Worm (Caenorhabditis elegans) whole organism, L4 larva: Measurements from ENCODE around the gene B0416.7.
"Not testable (repeated sequence)": the region's sequence is repeated elsewhere in the genome, so short reads cannot be mapped to it uniquely, and the experiment has no call there.

ENCODE experiments used
- F10B5.3 ChIP-seq: sonication (generic microtip); optimal IDR thresholded peaks from 2 replicates; lab custom pipeline; 2016; ENCODE audit warnings: mild to moderate bottlenecking, missing genetic modification characterization, missing compliant biosample characterization
- F49E8.2 ChIP-seq: sonication (generic microtip); optimal IDR thresholded peaks from 2 replicates; lab custom pipeline; 2016; ENCODE audit warnings: missing compliant biosample characterization, mild to moderate bottlenecking, missing genetic modification characterization, borderline replicate concordance
- T26A8.4 ChIP-seq: fragments of 200-800 bp; sonication (Bioruptor generic); IDR thresholded peaks from 2 replicates; pipeline ENCODE4 v1.3.6; 2022; ENCODE audit warnings: missing genetic modification characterization, missing compliant biosample characterization
- Y105C5A.15 ChIP-seq: fragments of 200-800 bp; sonication (Bioruptor generic); IDR thresholded peaks from 2 replicates; pipeline ENCODE4 v1.3.6; 2022; ENCODE audit warnings: missing genetic modification characterization, missing compliant biosample characterization
- Y48G9A.11 ChIP-seq: fragments of 200-800 bp; sonication (Bioruptor generic); IDR thresholded peaks from 2 replicates; pipeline ENCODE4 v1.3.6; 2022; ENCODE audit warnings: missing genetic modification reagents, missing genetic modification characterization, missing compliant biosample characterization
- ZK546.5 ChIP-seq, 2 experiments: sonication (generic microtip); optimal IDR thresholded peaks; 2 replicates each; lab custom pipeline; 2017; ENCODE audit warnings: missing biosample characterization in 2 of 2, missing genetic modification characterization in 2 of 2
- arid-1 ChIP-seq: fragments of 200-800 bp; sonication (Bioruptor generic); conservative IDR thresholded peaks from 2 replicates; pipeline ENCODE4 v1.3.6; 2022; ENCODE audit warnings: missing genetic modification reagents, missing genetic modification characterization, missing compliant biosample characterization
- ceh-32 ChIP-seq: sonication (generic microtip); optimal IDR thresholded peaks from 2 replicates; lab custom pipeline; 2016; ENCODE audit warnings: mild to moderate bottlenecking, missing genetic modification characterization, missing compliant biosample characterization; ENCODE audit not compliant: poor library complexity
- cey-2 ChIP-seq: sonication (generic microtip); optimal IDR thresholded peaks from 3 replicates; lab custom pipeline; 2017; ENCODE audit warnings: missing genetic modification characterization, mild to moderate bottlenecking, missing compliant biosample characterization, antibody characterized with exemption, borderline replicate concordance; ENCODE audit not compliant: insufficient read depth
- daf-8 ChIP-seq: fragments of 200-800 bp; sonication (Bioruptor generic); IDR thresholded peaks from 2 replicates; pipeline ENCODE4 v1.3.6; 2022; ENCODE audit warnings: missing genetic modification characterization, missing compliant biosample characterization
- dmd-8 ChIP-seq: fragments of 200-800 bp; sonication (Bioruptor generic); IDR thresholded peaks from 2 replicates; pipeline ENCODE4 v1.3.6; 2022; ENCODE audit warnings: missing genetic modification characterization, missing compliant biosample characterization
- dpl-1 ChIP-seq: fragments of 150-350 bp; optimal IDR thresholded peaks from 2 replicates; lab custom pipeline; 2014; ENCODE audit warnings: missing biosample characterization, missing genetic modification reagents, missing genetic modification characterization
- duxl-1 ChIP-seq: sonication (generic microtip); optimal IDR thresholded peaks from 2 replicates; lab custom pipeline; 2016; ENCODE audit warnings: mild to moderate bottlenecking, missing genetic modification characterization, moderate library complexity, missing compliant biosample characterization; ENCODE audit not compliant: poor library complexity
- egl-27 ChIP-seq: sonication (generic microtip); optimal IDR thresholded peaks from 3 replicates; lab custom pipeline; 2017; ENCODE audit warnings: missing biosample characterization, missing genetic modification reagents, missing genetic modification characterization
- egl-43 ChIP-seq: fragments of 200-800 bp; sonication (Bioruptor generic); IDR thresholded peaks from 2 replicates; pipeline ENCODE4 v1.3.6; 2022; ENCODE audit warnings: missing genetic modification reagents, missing genetic modification characterization, missing compliant biosample characterization
- hmg-1.1 ChIP-seq: fragments of 200-800 bp; sonication (Bioruptor generic); IDR thresholded peaks from 2 replicates; pipeline ENCODE4 v1.3.6; 2022; ENCODE audit warnings: missing genetic modification reagents, missing genetic modification characterization, missing compliant biosample characterization
- lin-1 ChIP-seq: fragments of 200-800 bp; sonication (Bioruptor generic); IDR thresholded peaks from 2 replicates; pipeline ENCODE4 v1.3.6; 2022; ENCODE audit warnings: missing genetic modification reagents, missing genetic modification characterization, missing compliant biosample characterization
- lsy-2 ChIP-seq, 2 experiments: fragments of 150-350 bp in 1 of 2; sonication (generic microtip) in 1 of 2; optimal IDR thresholded peaks; 2 replicates each; lab custom pipeline; 2014 to 2017; ENCODE audit warnings: missing biosample characterization in 2 of 2, missing genetic modification characterization in 2 of 2
- nhr-10 ChIP-seq: fragments of 150-350 bp; optimal IDR thresholded peaks from 2 replicates; lab custom pipeline; 2014; ENCODE audit warnings: missing biosample characterization, missing genetic modification characterization
- nhr-102 ChIP-seq: sonication (generic microtip); optimal IDR thresholded peaks from 2 replicates; lab custom pipeline; 2016; ENCODE audit warnings: mild to moderate bottlenecking, missing genetic modification characterization, moderate library complexity, missing compliant biosample characterization
- nhr-111 ChIP-seq: fragments of 200-800 bp; sonication (Bioruptor generic); optimal IDR thresholded peaks from 2 replicates; lab custom pipeline; 2018; ENCODE audit warnings: mild to moderate bottlenecking, missing genetic modification characterization, missing compliant biosample characterization
- nhr-25 ChIP-seq: sonication (generic microtip); optimal IDR thresholded peaks from 2 replicates; lab custom pipeline; 2017; ENCODE audit warnings: missing genetic modification characterization, mild to moderate bottlenecking, missing compliant biosample characterization, antibody characterized with exemption, moderate library complexity, borderline replicate concordance; ENCODE audit not compliant: insufficient read depth
- nhr-41 ChIP-seq: fragments of 200-800 bp; sonication (Bioruptor generic); IDR thresholded peaks from 2 replicates; pipeline ENCODE4 v1.3.6; 2022; ENCODE audit warnings: missing genetic modification reagents, missing genetic modification characterization, missing compliant biosample characterization
- nhr-6 ChIP-seq: fragments of 150-350 bp; optimal IDR thresholded peaks from 2 replicates; lab custom pipeline; 2014; ENCODE audit warnings: missing biosample characterization, missing genetic modification characterization
- nhr-76 ChIP-seq: fragments of 150-350 bp; optimal IDR thresholded peaks from 2 replicates; lab custom pipeline; 2014; ENCODE audit warnings: missing biosample characterization, missing genetic modification characterization
- nhr-77 ChIP-seq: fragments of 150-350 bp; optimal IDR thresholded peaks from 2 replicates; lab custom pipeline; 2014; ENCODE audit warnings: missing biosample characterization, missing genetic modification characterization
- pha-4 ChIP-seq, 2 experiments: fragments of 150-350 bp in 1 of 2; fragments of 200-800 bp in 1 of 2; sonication (Bioruptor generic) in 1 of 2; IDR thresholded peaks in 1 of 2; optimal IDR thresholded peaks in 1 of 2; 2 replicates each; pipeline versions ENCODE4 v1.3.6 to Lab custom; 2014 to 2022; ENCODE audit warnings: missing genetic modification characterization in 2 of 2, missing genetic modification reagents in 2 of 2, missing biosample characterization in 1 of 2, missing compliant biosample characterization in 1 of 2
- php-3 ChIP-seq: fragments of 200-800 bp; sonication (Bioruptor generic); IDR thresholded peaks from 2 replicates; pipeline ENCODE4 v1.3.6; 2022; ENCODE audit warnings: missing genetic modification reagents, missing genetic modification characterization, missing compliant biosample characterization
- pqm-1 ChIP-seq: sonication (generic microtip); optimal IDR thresholded peaks from 2 replicates; lab custom pipeline; 2017; ENCODE audit warnings: missing biosample characterization, missing genetic modification characterization
- snpc-1.2 ChIP-seq: fragments of 200-800 bp; sonication (Bioruptor generic); IDR thresholded peaks from 2 replicates; pipeline ENCODE4 v1.3.6; 2022; ENCODE audit warnings: missing genetic modification reagents, missing genetic modification characterization, missing compliant biosample characterization
- snpc-4 ChIP-seq: fragments of 150-350 bp; optimal IDR thresholded peaks from 2 replicates; lab custom pipeline; 2014; ENCODE audit warnings: missing biosample characterization, missing genetic modification characterization
- zfp-3 ChIP-seq: fragments of 200-800 bp; sonication (Bioruptor generic); conservative IDR thresholded peaks from 2 replicates; pipeline ENCODE4 v1.3.6; 2022; ENCODE audit warnings: missing genetic modification reagents, missing genetic modification characterization, missing compliant biosample characterization
- zip-11 ChIP-seq: fragments of 200-800 bp; sonication (Bioruptor generic); IDR thresholded peaks from 2 replicates; pipeline ENCODE4 v1.3.6; 2022; ENCODE audit warnings: missing genetic modification characterization, missing compliant biosample characterization

The B0416.7 gene

DNA sequence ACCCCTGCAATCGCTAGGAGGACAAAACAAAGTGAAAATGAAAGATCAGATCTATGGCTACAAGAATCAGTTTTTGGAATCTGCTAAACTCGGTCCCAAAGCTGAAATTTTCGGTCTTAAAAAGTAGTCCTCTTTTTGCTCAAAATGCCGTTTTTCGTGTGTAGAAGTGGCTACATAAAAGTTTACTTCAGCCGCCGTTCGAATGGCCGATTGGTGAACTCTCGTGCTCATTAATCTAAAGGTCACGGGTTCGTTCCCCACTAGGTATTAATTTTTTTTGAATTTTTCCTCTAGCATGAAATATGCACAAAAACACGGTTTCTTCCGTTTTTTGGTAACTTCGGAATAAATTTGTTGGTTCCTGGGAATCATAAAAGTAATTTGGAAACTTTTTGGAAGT, 28.0 kb upstream of the B0416.7 start:
- TF ChIP-seq nhr-41 (peak; percentile 32; the same call in 1 of the 2 replicates), snpc-1.2 (GFP tag; lab: Robert Waterston, UW) (peak; percentile 84), dmd-8 (GFP tag; lab: Robert Waterston, UW) (peak; percentile 75; the same call in 1 of the 2 replicates), Y48G9A.11 (GFP tag; lab: Robert Waterston, UW) (peak; percentile 52; the same call in 1 of the 2 replicates), pha-4 (GFP tag; IDR thresholded peaks at IDR 0.05; lab: Robert Waterston, UW) (peak; percentile 62; the same call in 1 of the 2 replicates), lin-1 (0 out of 2 replicates have a peak, but pooled peaks have one; percentile 15)
- TF ChIP-seq pha-4 (tag; optimal IDR thresholded peaks at IDR 0.05; lab: Kevin White, UChicago) = not testable (repeated sequence)
- TF ChIP-seq, all 104 proteins: peak for 6; not testable (repeated sequence) for 98

DNA sequence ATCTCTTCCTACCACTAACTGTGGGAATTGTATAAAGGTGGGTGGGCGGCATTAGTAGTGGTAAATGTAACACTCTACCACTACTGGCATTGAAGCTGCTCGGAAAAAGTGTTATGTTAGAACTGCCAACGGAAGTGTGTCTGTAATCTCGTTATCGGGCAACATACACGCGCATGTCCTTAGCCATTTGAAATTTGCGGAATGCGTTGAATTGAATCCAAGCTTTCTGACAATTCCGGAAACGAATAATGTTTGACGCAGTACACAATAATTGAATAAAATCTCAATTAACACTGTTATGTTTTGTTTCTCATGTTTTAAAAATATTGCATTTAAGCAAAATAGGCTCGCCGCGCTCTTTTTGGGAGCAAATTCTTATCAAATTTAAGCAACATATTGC, 27.2 kb upstream of the B0416.7 start:
- no peak for TF ChIP-seq nhr-102 (tag; lab: Kevin White, UChicago)
- TF ChIP-seq egl-27 (tag; lab: Kevin White, UChicago) = no peak
- no peak for TF ChIP-seq F10B5.3 (tag; lab: Kevin White, UChicago)
- TF ChIP-seq nhr-77 (tag; lab: Kevin White, UChicago) = no peak
- no peak for TF ChIP-seq daf-8 (GFP tag; lab: Robert Waterston, UW)
- no peak for TF ChIP-seq nhr-10 (tag; lab: Kevin White, UChicago)
- TF ChIP-seq nhr-6 (tag; lab: Kevin White, UChicago) = no peak
- no peak for TF ChIP-seq zip-11 (GFP tag; lab: Robert Waterston, UW)
- TF ChIP-seq hmg-1.1 (GFP tag; lab: Robert Waterston, UW) = no peak
- TF ChIP-seq Y105C5A.15 (GFP tag; lab: Robert Waterston, UW) = no peak
- TF ChIP-seq cey-2 (tag; lab: Kevin White, UChicago) = no peak
- TF ChIP-seq zfp-3 (GFP tag; lab: Robert Waterston, UW) = no peak
- TF ChIP-seq pha-4 (GFP tag; IDR thresholded peaks at IDR 0.05; lab: Robert Waterston, UW) = no peak
- TF ChIP-seq pha-4 (tag; optimal IDR thresholded peaks at IDR 0.05; lab: Kevin White, UChicago) = no peak
- TF ChIP-seq nhr-25 (tag; lab: Kevin White, UChicago) = no peak
- no peak for TF ChIP-seq egl-43 (GFP tag; lab: Robert Waterston, UW)
- TF ChIP-seq, all 104 proteins: peak for 0

DNA sequence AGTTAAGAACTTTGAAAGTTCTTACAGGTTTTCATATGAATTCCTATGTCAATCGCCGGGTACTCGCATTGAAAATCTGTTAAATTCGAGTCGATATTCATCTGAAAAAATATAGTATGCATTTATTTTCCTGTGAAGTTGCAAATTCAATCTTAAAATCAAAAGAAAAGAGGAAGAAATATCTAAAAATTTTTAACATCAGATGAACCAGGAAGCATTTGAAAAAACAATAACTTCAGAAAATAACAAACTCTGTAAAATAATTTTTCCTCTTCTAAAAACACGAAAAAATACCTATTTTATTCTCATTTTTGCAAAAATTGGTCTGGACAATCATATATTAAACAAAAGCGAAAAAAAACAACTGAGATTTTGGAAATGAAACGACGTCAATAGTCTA, 21.3 kb upstream of the B0416.7 start, which contains the start of gene npr-7:
TSS of gene npr-7 (minus strand) at position 101 of the 400 bp plus-strand sequence.
- TF ChIP-seq F10B5.3 (tag; lab: Kevin White, UChicago) (no peak), lsy-2 (tag; optimal IDR thresholded peaks at IDR 0.05; lab: Kevin White, UChicago) (no peak), Y105C5A.15 (GFP tag; lab: Robert Waterston, UW) (no peak), nhr-111 (GFP tag; lab: Kevin White, UChicago) (no peak), snpc-4 (tag; lab: Kevin White, UChicago) (no peak), arid-1 (GFP tag; lab: Robert Waterston, UW) (no peak)

DNA sequence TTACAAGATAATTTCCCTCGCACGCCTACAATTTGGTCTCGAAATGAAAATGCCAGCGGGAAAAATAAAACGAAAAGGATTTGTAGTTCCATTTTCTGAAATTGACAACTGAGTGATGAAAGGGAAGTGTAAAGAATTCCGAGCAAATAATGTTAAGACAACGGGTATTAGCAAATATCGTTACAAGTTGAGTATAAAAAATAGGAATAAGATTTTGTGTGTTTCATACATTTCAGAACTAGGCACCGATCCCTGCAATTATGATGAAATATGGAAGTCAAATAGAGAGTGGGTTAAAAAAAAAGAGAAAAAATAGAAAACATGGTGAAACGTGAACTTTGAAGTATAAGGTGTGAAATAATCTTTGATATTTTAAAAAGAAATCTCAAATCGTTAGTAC, 16.7 kb upstream of the B0416.7 start, which contains the start of gene ttr-38:
TSS of gene ttr-38 (minus strand) at position 101 of the 400 bp plus-strand sequence.
- TF ChIP-seq ZK546.5 (tag; optimal IDR thresholded peaks at IDR 0.05; lab: Kevin White, UChicago) = no peak
- no peak for TF ChIP-seq T26A8.4 (GFP tag; lab: Robert Waterston, UW)
- no peak for TF ChIP-seq pha-4 (GFP tag; IDR thresholded peaks at IDR 0.05; lab: Robert Waterston, UW)
- TF ChIP-seq pha-4 (tag; optimal IDR thresholded peaks at IDR 0.05; lab: Kevin White, UChicago) = no peak
- TF ChIP-seq php-3 (GFP tag; lab: Robert Waterston, UW) = no peak
- no peak for TF ChIP-seq daf-8 (GFP tag; lab: Robert Waterston, UW)
- no peak for TF ChIP-seq nhr-76 (tag; lab: Kevin White, UChicago)
- TF ChIP-seq cey-2 (tag; lab: Kevin White, UChicago) = no peak
- no peak for TF ChIP-seq pqm-1 (tag; lab: Kevin White, UChicago)
- no peak for TF ChIP-seq duxl-1 (tag; lab: Kevin White, UChicago)
- no peak for TF ChIP-seq ceh-32 (tag; lab: Kevin White, UChicago)
- no peak for TF ChIP-seq F49E8.2 (tag; lab: Kevin White, UChicago)
- TF ChIP-seq egl-27 (tag; lab: Kevin White, UChicago) = no peak
- TF ChIP-seq dpl-1 (GFP tag; lab: Kevin White, UChicago) = no peak
- TF ChIP-seq nhr-111 (GFP tag; lab: Kevin White, UChicago) = no peak
